Fruit fly (Drosophila melanogaster) whole organism, embryonic: ENCODE results near the gene ebo.
A peak's percentile ranks its signal among the peaks of the same experiment; 100 is the strongest.

Source experiments
- Atf6 ChIP-seq: fragments of 200-800 bp; sonication (Bioruptor generic); IDR thresholded peaks from 2 replicates; pipeline ENCODE4 v1.3.6; 2022; ENCODE audit warnings: missing biosample characterization, missing genetic modification characterization
- Bdp1 ChIP-seq: fragments of 200-800 bp; sonication (Bioruptor generic); optimal IDR thresholded peaks from 3 replicates; lab custom pipeline; 2016; ENCODE audit warnings: missing biosample characterization, missing genetic modification characterization
- CG10147 ChIP-seq: fragments of 200-800 bp; sonication (Bioruptor generic); optimal IDR thresholded peaks from 2 replicates; lab custom pipeline; 2019; ENCODE audit warnings: missing biosample characterization, mild to moderate bottlenecking, missing genetic modification characterization, moderate library complexity
- CG1233 ChIP-seq: fragments of 200-800 bp; sonication (Bioruptor generic); optimal IDR thresholded peaks from 4 replicates; lab custom pipeline; 2018; ENCODE audit warnings: missing biosample characterization, mild to moderate bottlenecking, missing genetic modification characterization
- CG12769 ChIP-seq: fragments of 200-800 bp; sonication (Bioruptor generic); optimal IDR thresholded peaks from 2 replicates; lab custom pipeline; 2019; ENCODE audit warnings: missing biosample characterization, mild to moderate bottlenecking, missing genetic modification characterization, moderate library complexity
- CG15011 ChIP-seq: fragments of 200-800 bp; sonication (Bioruptor generic); optimal IDR thresholded peaks from 3 replicates; lab custom pipeline; 2018; ENCODE audit warnings: missing biosample characterization, mild to moderate bottlenecking, missing genetic modification characterization
- CG1603 ChIP-seq: fragments of 200-800 bp; sonication (Bioruptor generic); optimal IDR thresholded peaks from 2 replicates; lab custom pipeline; 2019; ENCODE audit warnings: missing biosample characterization, mild to moderate bottlenecking, missing genetic modification characterization, moderate library complexity
- CG17568 ChIP-seq: fragments of 200-800 bp; sonication (Bioruptor generic); optimal IDR thresholded peaks from 2 replicates; lab custom pipeline; 2018; ENCODE audit warnings: missing biosample characterization, mild to moderate bottlenecking, missing genetic modification characterization, moderate library complexity
- CG31388 ChIP-seq: fragments of 200-800 bp; sonication (Bioruptor generic); optimal IDR thresholded peaks from 2 replicates; lab custom pipeline; 2016; ENCODE audit warnings: missing biosample characterization, missing genetic modification characterization
- CG3281 ChIP-seq: fragments of 200-800 bp; sonication (Bioruptor generic); optimal IDR thresholded peaks from 3 replicates; lab custom pipeline; 2017; ENCODE audit warnings: missing biosample characterization, mild to moderate bottlenecking, missing genetic modification characterization
- CG5180 ChIP-seq: fragments of 200-800 bp; sonication (Bioruptor generic); optimal IDR thresholded peaks from 3 replicates; lab custom pipeline; 2017; ENCODE audit warnings: missing biosample characterization, missing genetic modification characterization, mild to moderate bottlenecking, moderate library complexity, missing genetic modification reagents
- CG5953 ChIP-seq: fragments of 200-800 bp; sonication (Bioruptor generic); IDR thresholded peaks from 2 replicates; pipeline ENCODE4 v1.3.6; 2022; ENCODE audit warnings: missing biosample characterization, missing genetic modification characterization
- CG6765 ChIP-seq: fragments of 200-800 bp; sonication (Bioruptor generic); optimal IDR thresholded peaks from 3 replicates; lab custom pipeline; 2017; ENCODE audit warnings: missing biosample characterization, mild to moderate bottlenecking, missing genetic modification characterization
- CG6813 ChIP-seq: fragments of 200-800 bp; sonication (Bioruptor generic); optimal IDR thresholded peaks from 2 replicates; lab custom pipeline; 2017; ENCODE audit warnings: missing biosample characterization, missing genetic modification characterization, mild to moderate bottlenecking, moderate library complexity, missing genetic modification reagents
- CG6854 ChIP-seq: fragments of 200-800 bp; sonication (Bioruptor generic); optimal IDR thresholded peaks from 3 replicates; lab custom pipeline; 2017; ENCODE audit warnings: missing biosample characterization, mild to moderate bottlenecking, missing genetic modification characterization
- CG7839 ChIP-seq: fragments of 200-800 bp; sonication (Bioruptor generic); optimal IDR thresholded peaks from 3 replicates; lab custom pipeline; 2018; ENCODE audit warnings: missing biosample characterization, mild to moderate bottlenecking, missing genetic modification characterization, moderate library complexity
- CG8089 ChIP-seq: fragments of 200-800 bp; sonication (Bioruptor generic); optimal IDR thresholded peaks from 3 replicates; lab custom pipeline; 2016; ENCODE audit warnings: missing biosample characterization, missing genetic modification characterization
- CG8290 ChIP-seq, 3 experiments: fragments of 200-800 bp; sonication (Bioruptor generic); optimal IDR thresholded peaks; 2 replicates each; lab custom pipeline; 2016 to 2019; ENCODE audit warnings: missing biosample characterization in 3 of 3, missing genetic modification characterization in 3 of 3, mild to moderate bottlenecking in 2 of 3, moderate library complexity in 1 of 3
- Camta ChIP-seq: fragments of 200-800 bp; sonication (Bioruptor generic); optimal IDR thresholded peaks from 2 replicates; lab custom pipeline; 2016; ENCODE audit warnings: missing biosample characterization, missing genetic modification characterization
- CrebB ChIP-seq: fragments of 200-800 bp; sonication (Bioruptor generic); optimal IDR thresholded peaks from 3 replicates; lab custom pipeline; 2018; ENCODE audit warnings: missing biosample characterization, mild to moderate bottlenecking, missing genetic modification characterization
- D19A ChIP-seq: fragments of 200-800 bp; optimal IDR thresholded peaks from 3 replicates; lab custom pipeline; 2019; ENCODE audit warnings: missing biosample characterization, mild to moderate bottlenecking, missing genetic modification characterization, moderate library complexity
- Eip74EF ChIP-seq, 2 experiments: fragments of 200-800 bp in 1 of 2; fragments of >200 bp in 1 of 2; sonication (Bioruptor generic) in 1 of 2; optimal IDR thresholded peaks; 2 replicates each; lab custom pipeline; 2017 to 2019; ENCODE audit warnings: missing biosample characterization in 2 of 2, missing genetic modification characterization in 2 of 2, mild to moderate bottlenecking in 1 of 2, moderate library complexity in 1 of 2
- Ets65A ChIP-seq: fragments of 200-800 bp; sonication (Bioruptor generic); peaks from one replicate; lab custom pipeline; 2016; ENCODE audit warnings: missing biosample characterization, missing genetic modification characterization
- HHEX ChIP-seq: fragments of 200-800 bp; sonication (Bioruptor generic); optimal IDR thresholded peaks from 3 replicates; lab custom pipeline; 2017; ENCODE audit warnings: missing biosample characterization, mild to moderate bottlenecking, missing genetic modification characterization, missing genetic modification reagents
- HmgZ ChIP-seq: fragments of 200-800 bp; sonication (Bioruptor generic); optimal IDR thresholded peaks from 2 replicates; lab custom pipeline; 2018; ENCODE audit warnings: missing biosample characterization, mild to moderate bottlenecking, missing genetic modification characterization
- MTF-1 ChIP-seq: fragments of 200-800 bp; sonication (Bioruptor generic); optimal IDR thresholded peaks from 2 replicates; lab custom pipeline; 2018; ENCODE audit warnings: missing biosample characterization, mild to moderate bottlenecking, missing genetic modification characterization, borderline replicate concordance
- Med ChIP-seq: fragments of 200-800 bp; sonication (Bioruptor generic); peaks from one replicate; lab custom pipeline; 2016; ENCODE audit warnings: missing biosample characterization, missing genetic modification characterization, mild to moderate bottlenecking, inconsistent platforms, moderate library complexity
- Oli ChIP-seq: fragments of 200-800 bp; sonication (Bioruptor generic); optimal IDR thresholded peaks from 2 replicates; lab custom pipeline; 2018; ENCODE audit warnings: missing biosample characterization, mild to moderate bottlenecking, missing genetic modification characterization, moderate library complexity
- Rfx ChIP-seq: fragments of 200-800 bp; sonication (Bioruptor generic); IDR thresholded peaks from 2 replicates; pipeline ENCODE4 v1.3.6; 2022; ENCODE audit warnings: missing biosample characterization, missing genetic modification characterization
- Taf1 ChIP-seq: fragments of 200-800 bp; sonication (Bioruptor generic); IDR thresholded peaks from 2 replicates; pipeline ENCODE4 v1.3.6; 2022; ENCODE audit warnings: missing biosample characterization, missing genetic modification characterization
- ac ChIP-seq: fragments of 200-800 bp; sonication (Bioruptor generic); optimal IDR thresholded peaks from 3 replicates; lab custom pipeline; 2017; ENCODE audit warnings: missing biosample characterization, mild to moderate bottlenecking, missing genetic modification characterization
- az2 ChIP-seq: fragments of 200-800 bp; sonication (Bioruptor generic); optimal IDR thresholded peaks from 3 replicates; lab custom pipeline; 2016; ENCODE audit warnings: missing biosample characterization, missing genetic modification characterization
- cas ChIP-seq: fragments of 200-800 bp; sonication (Bioruptor generic); IDR thresholded peaks from 2 replicates; pipeline ENCODE4 v1.3.6; 2022; ENCODE audit warnings: missing biosample characterization, missing genetic modification characterization
- caup ChIP-seq: fragments of 200-800 bp; sonication (Bioruptor generic); optimal IDR thresholded peaks from 3 replicates; lab custom pipeline; 2017; ENCODE audit warnings: missing biosample characterization, mild to moderate bottlenecking, missing genetic modification characterization, moderate library complexity; ENCODE audit not compliant: severe bottlenecking
- chm ChIP-seq: fragments of 200-800 bp; sonication (Bioruptor generic); IDR thresholded peaks from 2 replicates; pipeline ENCODE4 v1.3.6; 2022; ENCODE audit warnings: missing biosample characterization, missing genetic modification characterization
- chn ChIP-seq: fragments of 200-800 bp; sonication (Bioruptor generic); optimal IDR thresholded peaks from 2 replicates; lab custom pipeline; 2016; ENCODE audit warnings: missing biosample characterization, missing genetic modification characterization
- esg ChIP-seq: fragments of 200-800 bp; sonication (Bioruptor generic); conservative IDR thresholded peaks from 2 replicates; pipeline ENCODE4 v1.3.6; 2022; ENCODE audit warnings: missing biosample characterization, missing genetic modification characterization
- fd3F ChIP-seq: fragments of 200-800 bp; sonication (Bioruptor generic); optimal IDR thresholded peaks from 2 replicates; lab custom pipeline; 2018; ENCODE audit warnings: missing biosample characterization, mild to moderate bottlenecking, missing genetic modification characterization, moderate library complexity
- grau ChIP-seq: fragments of 200-800 bp; optimal IDR thresholded peaks from 3 replicates; lab custom pipeline; 2019; ENCODE audit warnings: missing biosample characterization, mild to moderate bottlenecking, missing genetic modification characterization, moderate library complexity
- onecut ChIP-seq: fragments of 200-800 bp; sonication (Bioruptor generic); IDR thresholded peaks from 2 replicates; pipeline ENCODE4 v1.3.6; 2022; ENCODE audit warnings: missing biosample characterization, missing genetic modification characterization
- pan ChIP-seq, 4 experiments: fragments of >200 bp in 3 of 4; fragments of 200-800 bp in 1 of 4; sonication (Bioruptor generic) in 1 of 4; optimal IDR thresholded peaks in 3 of 4; IDR thresholded peaks in 1 of 4; 2 replicates each; pipeline versions ENCODE4 v1.3.6 to Lab custom; 2017 to 2022; ENCODE audit warnings: missing biosample characterization in 2 of 4, missing genetic modification characterization in 2 of 4, mixed read lengths in 1 of 4
- run ChIP-seq: fragments of 200-800 bp; sonication (Bioruptor generic); optimal IDR thresholded peaks from 3 replicates; lab custom pipeline; 2018; ENCODE audit warnings: missing biosample characterization, mild to moderate bottlenecking, missing genetic modification characterization
- sd ChIP-seq: fragments of 200-800 bp; sonication (Bioruptor generic); optimal IDR thresholded peaks from 3 replicates; lab custom pipeline; 2018; ENCODE audit warnings: missing biosample characterization, mild to moderate bottlenecking, missing genetic modification characterization, moderate library complexity
- seq ChIP-seq: fragments of 200-800 bp; sonication (Bioruptor generic); IDR thresholded peaks from 2 replicates; pipeline ENCODE4 v1.3.6; 2022; ENCODE audit warnings: missing biosample characterization, missing genetic modification characterization
- ttk ChIP-seq: fragments of 200-800 bp; sonication (Bioruptor generic); IDR thresholded peaks from 2 replicates; pipeline ENCODE4 v2.1.2; 2022; ENCODE audit warnings: missing biosample characterization, missing genetic modification characterization
- unpg ChIP-seq: fragments of 200-800 bp; sonication (Bioruptor generic); optimal IDR thresholded peaks from 3 replicates; lab custom pipeline; 2018; ENCODE audit warnings: missing biosample characterization, mild to moderate bottlenecking, missing genetic modification characterization, moderate library complexity
- wor ChIP-seq: fragments of 200-800 bp; sonication (Bioruptor generic); IDR thresholded peaks from 2 replicates; pipeline ENCODE4 v1.3.6; 2022; ENCODE audit warnings: missing biosample characterization, missing genetic modification characterization

The ebo gene

DNA sequence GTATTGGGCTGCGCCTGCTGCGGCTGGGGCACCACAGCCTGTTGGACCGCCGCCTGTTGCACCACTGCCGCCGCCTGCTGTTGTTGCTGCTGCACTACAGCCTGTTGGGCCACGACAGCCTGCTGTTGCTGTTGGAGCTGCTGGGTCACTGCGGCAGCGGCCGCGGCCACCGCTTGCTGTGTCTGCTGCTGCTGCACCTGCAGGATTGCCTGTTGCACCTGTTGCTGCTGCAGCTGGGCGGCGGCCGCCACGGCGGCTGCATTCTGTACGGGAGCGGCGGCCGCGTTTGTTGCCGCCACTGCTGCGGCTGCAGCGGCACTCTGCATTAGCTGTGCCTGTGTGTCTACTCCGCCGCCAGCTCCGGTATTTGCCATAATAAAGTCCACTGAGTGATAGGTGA lies 42.5 kb upstream of the ebo start:
- TF ChIP-seq Camta (GFP tag; lab: Kevin White, UChicago), result no peak
- TF ChIP-seq cas (GFP tag; lab: Robert Waterston, UW), result 0 out of 2 replicates have a peak, but pooled peaks have one; percentile 17
- TF ChIP-seq CG1233 (GFP tag; lab: Kevin White, UChicago), result no peak
- peak; percentile 77 for TF ChIP-seq Ets65A
- TF ChIP-seq unpg, result no peak
- TF ChIP-seq ac (GFP tag; lab: Kevin White, UChicago), result peak; percentile 55
- no peak for TF ChIP-seq onecut (GFP tag; lab: Robert Waterston, UW)
- TF ChIP-seq run, result no peak
- TF ChIP-seq seq (GFP tag; lab: Robert Waterston, UW), result no peak

- no peak for TF ChIP-seq D19A (tag; lab: Kevin White, UChicago)
- TF ChIP-seq caup, result peak; percentile 66
- TF ChIP-seq HmgZ, result peak; percentile 8
- peak; percentile 32 for TF ChIP-seq CG6765 (GFP tag; lab: Kevin White, UChicago)
- TF ChIP-seq wor (GFP tag; lab: Robert Waterston, UW), result no peak
- peak; percentile 21 for TF ChIP-seq CG1603
- no peak; the same call in 1 of the 2 replicates for TF ChIP-seq Rfx (GFP tag; lab: Robert Waterston, UW)
- TF ChIP-seq CG31388 (GFP tag; lab: Kevin White, UChicago), result no peak
- TF ChIP-seq CrebB (tag; lab: Kevin White, UChicago), result peak; percentile 35
- TF ChIP-seq CG8089 (GFP tag; lab: Kevin White, UChicago), result no peak
- TF ChIP-seq Atf6 (GFP tag; lab: Robert Waterston, UW), result peak; percentile 22; the same call in 1 of the 2 replicates
- no peak for TF ChIP-seq CG5180 (GFP tag; lab: Kevin White, UChicago)
- TF ChIP-seq chn (GFP tag; lab: Kevin White, UChicago), result no peak
- no peak for TF ChIP-seq Bdp1 (GFP tag; lab: Kevin White, UChicago)
- TF ChIP-seq CG12769, result peak; percentile 55
- no peak for TF ChIP-seq CG8290 (GFP tag; optimal IDR thresholded peaks at IDR 0.05; lab: Kevin White, UChicago)
- peak in 1 of 2 experiments; percentile 73 for TF ChIP-seq CG8290 (tag; optimal IDR thresholded peaks at IDR 0.05; lab: Kevin White, UChicago)
- TF ChIP-seq az2 (GFP tag; lab: Kevin White, UChicago), result no peak
- TF ChIP-seq chm, result no peak
- TF ChIP-seq CG15011 (GFP tag; lab: Kevin White, UChicago), result peak; percentile 40
- TF ChIP-seq sd, result no peak
- TF ChIP-seq HHEX (GFP tag; lab: Kevin White, UChicago), result peak; percentile 57
- no peak for TF ChIP-seq onecut (GFP tag; lab: Robert Waterston, UW)
- TF ChIP-seq CG10147 (GFP tag; lab: Kevin White, UChicago), result no peak
- peak; percentile 43 for TF ChIP-seq CG3281 (GFP tag; lab: Kevin White, UChicago)
- peak; percentile 69 for TF ChIP-seq CG6813 (GFP tag; lab: Kevin White, UChicago)
- TF ChIP-seq ttk, result no peak
- peak; percentile 12 for TF ChIP-seq CG1233 (GFP tag; lab: Kevin White, UChicago)
- TF ChIP-seq pan (optimal IDR thresholded peaks at IDR 0.05; lab: Kevin White, UChicago), result no peak
- no peak for TF ChIP-seq pan (GFP tag; optimal IDR thresholded peaks at IDR 0.05 in 1 of 2, IDR thresholded peaks at IDR 0.05 in 1 of 2)
- TF ChIP-seq Taf1 (GFP tag; lab: Robert Waterston, UW), result no peak
- peak; percentile 16 for TF ChIP-seq unpg
- TF ChIP-seq grau, result peak; percentile 13
- peak; percentile 13 for TF ChIP-seq CG7839
- peak; percentile 25 for TF ChIP-seq CG17568 (GFP tag; lab: Kevin White, UChicago)
- TF ChIP-seq Eip74EF (GFP tag; optimal IDR thresholded peaks at IDR 0.05; lab: Kevin White, UChicago), result peak in 1 of 2 experiments; percentile 7
- peak; percentile 40 for TF ChIP-seq fd3F
- no peak for TF ChIP-seq Oli (tag; lab: Kevin White, UChicago)
- no peak for TF ChIP-seq esg (GFP tag; lab: Robert Waterston, UW)
- TF ChIP-seq MTF-1 (GFP tag; lab: Kevin White, UChicago), result no peak
- TF ChIP-seq Med, result peak; percentile 82
- no peak for TF ChIP-seq CG5953 (GFP tag; lab: Robert Waterston, UW)
- peak; percentile 19 for TF ChIP-seq CG6854
These were observed 39.3 kb upstream of the ebo start for dm6 chrX:515676-516075.
